Fruit fly (Drosophila melanogaster) whole organism: ENCODE results near the gene CG43246.

Experiments used
- EcR ChIP-seq, 2 experiments: fragments of >200 bp; optimal IDR thresholded peaks; 2 replicates each; lab custom pipeline; 2017; ENCODE audit warnings: missing biosample characterization in 2 of 2, missing genetic modification characterization in 2 of 2, missing genetic modification reagents in 2 of 2
- pan ChIP-seq: fragments of >200 bp; optimal IDR thresholded peaks from 2 replicates; lab custom pipeline; 2017
- psq ChIP-seq: fragments of >200 bp; optimal IDR thresholded peaks from 2 replicates; lab custom pipeline; 2017

DNA sequence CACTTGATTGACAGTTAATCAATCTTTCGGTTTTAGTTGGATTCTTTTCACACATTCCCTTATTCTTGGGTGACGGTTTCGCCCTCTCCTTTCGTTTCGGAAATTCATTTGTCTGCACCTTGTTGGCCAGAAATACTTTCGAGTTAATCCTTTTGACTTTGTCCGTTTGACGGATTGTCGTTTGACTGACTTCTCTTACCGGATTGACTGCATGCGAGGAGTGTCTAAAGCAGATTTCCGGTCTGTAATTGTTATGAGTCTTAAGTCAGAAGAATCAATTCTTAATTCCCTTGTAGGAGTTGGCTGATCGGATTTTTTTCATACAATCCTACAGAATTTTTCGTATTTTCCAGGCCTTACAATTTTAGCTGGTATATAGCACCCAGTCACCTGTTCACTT is 46.3 kb downstream of the CG43246 start:
- no peak for TF ChIP-seq EcR (GFP tag; optimal IDR thresholded peaks at IDR 0.05; lab: Kevin White, UChicago)
- TF ChIP-seq pan (lab: Kevin White, UChicago), result no peak
- no peak for TF ChIP-seq psq (lab: Kevin White, UChicago)
